Fruit fly (Drosophila melanogaster): ENCODE data around the gene Grx3.
A peak's percentile ranks its signal among the peaks of the same experiment; 100 is the strongest.

Grx3 gene

dm6 chr2L:13398614-13399161, 32.4 kb downstream of the Grx3 start, which contains the start of the genes CG10859 and CG7110:
CG10859 (minus strand) TSS chr2L:13398664.
CG7110 (plus strand) TSS chr2L:13398991.
- no peak for TF ChIP-seq bbx (GFP tag; IDR thresholded peaks at IDR 0.05; ENCODE audit: partially characterized antibody)
- TF ChIP-seq Xrp1 (GFP tag; IDR thresholded peaks at IDR 0.05): no peak
- no peak for TF ChIP-seq seq (GFP tag; IDR thresholded peaks at IDR 0.05)
- no peak; the same call in 2 of the 3 replicates for TF ChIP-seq ase (GFP tag; IDR thresholded peaks at IDR 0.05)
- TF ChIP-seq fd96Cb (tag; optimal IDR thresholded peaks at IDR 0.05): no peak
- no peak for TF ChIP-seq crp (GFP tag; optimal IDR thresholded peaks at IDR 0.05)
- TF ChIP-seq CG4282 (GFP tag; optimal IDR thresholded peaks at IDR 0.05): no peak
- no peak for TF ChIP-seq ac (GFP tag; optimal IDR thresholded peaks at IDR 0.05)
- TF ChIP-seq Sin3A (optimal IDR thresholded peaks at IDR 0.05): no peak
- TF ChIP-seq CG13287 (GFP tag; IDR thresholded peaks at IDR 0.05; ENCODE audit: partially characterized antibody): no peak
- no peak for TF ChIP-seq pho (GFP tag; optimal IDR thresholded peaks at IDR 0.05)
- peak; percentile 43 for TF ChIP-seq CG2678 (tag; optimal IDR thresholded peaks at IDR 0.05)
- peak; percentile 80 for TF ChIP-seq CG12659 (GFP tag; optimal IDR thresholded peaks at IDR 0.05)
- no peak for TF ChIP-seq lov (optimal IDR thresholded peaks at IDR 0.05)
- TF ChIP-seq lov (GFP tag; IDR thresholded peaks at IDR 0.05): no peak
- TF ChIP-seq Stat92E (GFP tag; optimal IDR thresholded peaks at IDR 0.05): no peak
- TF ChIP-seq CG3281 (GFP tag; optimal IDR thresholded peaks at IDR 0.05): peak; percentile 69
- peak; percentile 60 for TF ChIP-seq CG10267 (tag; optimal IDR thresholded peaks at IDR 0.05)
- TF ChIP-seq YL-1 (GFP tag; optimal IDR thresholded peaks at IDR 0.05): peak; percentile 78
- TF ChIP-seq run (tag; optimal IDR thresholded peaks at IDR 0.05): no peak
- no peak for TF ChIP-seq Bdp1 (GFP tag; optimal IDR thresholded peaks at IDR 0.05)
- TF ChIP-seq Rx (GFP tag; IDR thresholded peaks at IDR 0.05): no peak
- no peak for TF ChIP-seq inv (GFP tag; IDR thresholded peaks at IDR 0.05; ENCODE audit: partially characterized antibody)
- no peak for TF ChIP-seq Opbp (GFP tag; IDR thresholded peaks at IDR 0.05; ENCODE audit: partially characterized antibody)
- peak; percentile 89 for TF ChIP-seq E2f2 (GFP tag; IDR thresholded peaks at IDR 0.05)
- no peak for TF ChIP-seq CG4820 (GFP tag; optimal IDR thresholded peaks at IDR 0.05)
- TF ChIP-seq CG16779 (GFP tag; IDR thresholded peaks at IDR 0.05): no peak
- TF ChIP-seq CG33213 (GFP tag; optimal IDR thresholded peaks at IDR 0.05): peak; percentile 56
- TF ChIP-seq tgo (GFP tag; IDR thresholded peaks at IDR 0.05): no peak
- TF ChIP-seq ERR (GFP tag; optimal IDR thresholded peaks at IDR 0.05): no peak
- TF ChIP-seq lola (GFP tag; optimal IDR thresholded peaks at IDR 0.05): no peak
- TF ChIP-seq CG8765 (GFP tag; IDR thresholded peaks at IDR 0.05): no peak
- no peak for TF ChIP-seq Doc2 (GFP tag; IDR thresholded peaks at IDR 0.05)
- TF ChIP-seq bab2 (GFP tag; optimal IDR thresholded peaks at IDR 0.05): no peak
- peak; percentile 22 for TF ChIP-seq CG10979 (tag; optimal IDR thresholded peaks at IDR 0.05)
- no peak for TF ChIP-seq danr (GFP tag; IDR thresholded peaks at IDR 0.05)
- no peak for TF ChIP-seq CG12744 (GFP tag; optimal IDR thresholded peaks at IDR 0.05)
- peak; percentile 53 for TF ChIP-seq CG6683 (GFP tag; optimal IDR thresholded peaks at IDR 0.05)
- TF ChIP-seq tna (GFP tag; IDR thresholded peaks at IDR 0.05; ENCODE audit: partially characterized antibody): no peak
- no peak for TF ChIP-seq Usf (GFP tag; optimal IDR thresholded peaks at IDR 0.05)
- peak; percentile 48 for TF ChIP-seq CG17829 (tag; optimal IDR thresholded peaks at IDR 0.05)
- TF ChIP-seq bsh (GFP tag; optimal IDR thresholded peaks at IDR 0.05): peak in 1 of 2 experiments; percentile 25
- no peak for TF ChIP-seq CG7556 (GFP tag; optimal IDR thresholded peaks at IDR 0.05)
- TF ChIP-seq nerfin-2 (GFP tag; IDR thresholded peaks at IDR 0.05; ENCODE audit: partially characterized antibody): no peak
- 0 out of 2 replicates have a peak, but pooled peaks have one; percentile 19 for TF ChIP-seq HLH3B (GFP tag; IDR thresholded peaks at IDR 0.05)
- TF ChIP-seq CG7786 (GFP tag; optimal IDR thresholded peaks at IDR 0.05): no peak
- no peak for TF ChIP-seq CG6654 (GFP tag; optimal IDR thresholded peaks at IDR 0.05)
- TF ChIP-seq ham (GFP tag; IDR thresholded peaks at IDR 0.05): no peak
- peak; percentile 59 for TF ChIP-seq Max (GFP tag; optimal IDR thresholded peaks at IDR 0.05)
- peak; percentile 59 for TF ChIP-seq Asciz (GFP tag; optimal IDR thresholded peaks at IDR 0.05)
